Worm (Caenorhabditis elegans) whole organism, late embryonic: ENCODE results near the gene pgl-2.

Source experiments
- C08G9.2 ChIP-seq: sonication (generic microtip); optimal IDR thresholded peaks from 2 replicates; lab custom pipeline; 2016; ENCODE audit warnings: mild to moderate bottlenecking, missing genetic modification characterization, moderate library complexity, missing compliant biosample characterization
- C38D4.7 ChIP-seq: fragments of 200-800 bp; sonication (Bioruptor generic); optimal IDR thresholded peaks from 2 replicates; lab custom pipeline; 2018; ENCODE audit warnings: mild to moderate bottlenecking, missing genetic modification characterization, moderate library complexity, missing compliant biosample characterization
- K02D7.2 ChIP-seq: sonication (generic microtip); optimal IDR thresholded peaks from 2 replicates; lab custom pipeline; 2017; ENCODE audit warnings: mild to moderate bottlenecking, missing genetic modification characterization, missing compliant biosample characterization
- K09A11.1 ChIP-seq: sonication (generic microtip); optimal IDR thresholded peaks from 2 replicates; lab custom pipeline; 2017; ENCODE audit warnings: antibody characterized with exemption, mild to moderate bottlenecking, missing genetic modification characterization, missing compliant biosample characterization; ENCODE audit not compliant: insufficient read depth
- T23F11.4 ChIP-seq: fragments of 200-800 bp; sonication (Bioruptor generic); optimal IDR thresholded peaks from 2 replicates; lab custom pipeline; 2018; ENCODE audit warnings: mild to moderate bottlenecking, missing genetic modification characterization, missing compliant biosample characterization
- ama-1 ChIP-seq: fragments of 150-350 bp; optimal IDR thresholded peaks from 2 replicates; lab custom pipeline; 2014
- ceh-14 ChIP-seq: sonication (generic microtip); optimal IDR thresholded peaks from 2 replicates; lab custom pipeline; 2016; ENCODE audit warnings: missing genotype, missing genetic modification characterization, missing compliant biosample characterization
- ceh-18 ChIP-seq: sonication (generic microtip); optimal IDR thresholded peaks from 2 replicates; lab custom pipeline; 2016; ENCODE audit warnings: missing genetic modification characterization, missing compliant biosample characterization
- ceh-2 ChIP-seq: sonication (generic microtip); optimal IDR thresholded peaks from 2 replicates; lab custom pipeline; 2016; ENCODE audit warnings: missing genotype, missing genetic modification characterization, missing compliant biosample characterization
- ceh-22 ChIP-seq: sonication (generic microtip); optimal IDR thresholded peaks from 2 replicates; lab custom pipeline; 2017; ENCODE audit warnings: missing biosample characterization, missing genetic modification characterization
- ceh-24 ChIP-seq: sonication (generic microtip); optimal IDR thresholded peaks from 2 replicates; lab custom pipeline; 2016; ENCODE audit warnings: mild to moderate bottlenecking, missing genetic modification characterization, missing compliant biosample characterization
- ceh-30 ChIP-seq: fragments of 150-350 bp; optimal IDR thresholded peaks from 2 replicates; lab custom pipeline; 2014; ENCODE audit warnings: missing biosample characterization, missing genetic modification characterization
- ceh-34 ChIP-seq: sonication (generic microtip); optimal IDR thresholded peaks from 2 replicates; lab custom pipeline; 2016; ENCODE audit warnings: mild to moderate bottlenecking, missing genetic modification characterization, missing compliant biosample characterization
- ceh-45 ChIP-seq: fragments of 200-800 bp; sonication (Bioruptor generic); IDR thresholded peaks from 2 replicates; pipeline ENCODE4 v1.3.6; 2022; ENCODE audit warnings: missing genetic modification reagents, missing genetic modification characterization, missing compliant biosample characterization
- ceh-48 ChIP-seq: sonication (generic microtip); optimal IDR thresholded peaks from 2 replicates; lab custom pipeline; 2016; ENCODE audit warnings: missing genetic modification characterization, inconsistent platforms, missing compliant biosample characterization
- che-1 ChIP-seq: sonication (generic microtip); optimal IDR thresholded peaks from 2 replicates; lab custom pipeline; 2016; ENCODE audit warnings: mild to moderate bottlenecking, missing genetic modification characterization, missing compliant biosample characterization
- dve-1 ChIP-seq: sonication (generic microtip); optimal IDR thresholded peaks from 2 replicates; lab custom pipeline; 2017; ENCODE audit warnings: antibody characterized with exemption, mild to moderate bottlenecking, missing genetic modification characterization, missing compliant biosample characterization
- elt-2 ChIP-seq: sonication (generic microtip); optimal IDR thresholded peaks from 2 replicates; lab custom pipeline; 2016; ENCODE audit warnings: missing genetic modification reagents, missing genetic modification characterization, missing compliant biosample characterization
- elt-4 ChIP-seq: sonication (generic microtip); optimal IDR thresholded peaks from 2 replicates; lab custom pipeline; 2016; ENCODE audit warnings: missing genetic modification characterization, missing compliant biosample characterization
- eyg-1 ChIP-seq: sonication (generic microtip); optimal IDR thresholded peaks from 2 replicates; lab custom pipeline; 2016; ENCODE audit warnings: missing genotype, missing genetic modification characterization, missing compliant biosample characterization
- fkh-10 ChIP-seq: fragments of 150-350 bp; optimal IDR thresholded peaks from 2 replicates; lab custom pipeline; 2014; ENCODE audit warnings: missing biosample characterization, missing genetic modification reagents, missing genetic modification characterization
- gmeb-2 ChIP-seq: sonication (generic microtip); optimal IDR thresholded peaks from 2 replicates; lab custom pipeline; 2016; ENCODE audit warnings: missing genetic modification characterization, inconsistent platforms, missing compliant biosample characterization
- hlh-13 ChIP-seq: fragments of 200-800 bp; sonication (Bioruptor generic); optimal IDR thresholded peaks from 2 replicates; lab custom pipeline; 2018; ENCODE audit warnings: mild to moderate bottlenecking, missing genetic modification characterization, missing compliant biosample characterization
- hlh-30 ChIP-seq: sonication (generic microtip); optimal IDR thresholded peaks from 2 replicates; lab custom pipeline; 2017; ENCODE audit warnings: antibody characterized with exemption, missing genetic modification characterization, missing compliant biosample characterization; ENCODE audit not compliant: insufficient read depth
- hlh-8 ChIP-seq: sonication (generic microtip); optimal IDR thresholded peaks from 2 replicates; lab custom pipeline; 2016; ENCODE audit warnings: missing genotype, missing genetic modification characterization, missing compliant biosample characterization
- lin-11 ChIP-seq: fragments of 200-800 bp; sonication (Bioruptor generic); optimal IDR thresholded peaks from 2 replicates; lab custom pipeline; 2018; ENCODE audit warnings: mild to moderate bottlenecking, missing genetic modification characterization, missing compliant biosample characterization
- nfya-1 ChIP-seq: sonication (generic microtip); optimal IDR thresholded peaks from 2 replicates; lab custom pipeline; 2017; ENCODE audit warnings: missing genetic modification characterization, mild to moderate bottlenecking, missing compliant biosample characterization, antibody characterized with exemption, moderate library complexity
- npax-4 ChIP-seq: sonication (generic microtip); optimal IDR thresholded peaks from 2 replicates; lab custom pipeline; 2016; ENCODE audit warnings: missing genetic modification characterization, missing compliant biosample characterization
- pag-3 ChIP-seq: sonication (generic microtip); optimal IDR thresholded peaks from 2 replicates; lab custom pipeline; 2016; ENCODE audit warnings: missing compliant biosample characterization, missing genetic modification characterization, borderline replicate concordance
- pat-9 ChIP-seq: fragments of 200-800 bp; sonication (Bioruptor generic); optimal IDR thresholded peaks from 2 replicates; lab custom pipeline; 2018; ENCODE audit warnings: mild to moderate bottlenecking, missing genetic modification characterization, moderate library complexity, missing compliant biosample characterization
- pax-1 ChIP-seq: fragments of 150-350 bp; optimal IDR thresholded peaks from 2 replicates; lab custom pipeline; 2014; ENCODE audit warnings: missing biosample characterization, missing genetic modification characterization
- pqm-1 ChIP-seq: sonication (generic microtip); optimal IDR thresholded peaks from 2 replicates; lab custom pipeline; 2016; ENCODE audit warnings: missing genetic modification characterization, missing compliant biosample characterization
- pros-1 ChIP-seq: fragments of 150-350 bp; optimal IDR thresholded peaks from 2 replicates; lab custom pipeline; 2014; ENCODE audit warnings: missing biosample characterization, missing genetic modification reagents, missing genetic modification characterization
- ref-2 ChIP-seq: sonication (generic microtip); optimal IDR thresholded peaks from 2 replicates; lab custom pipeline; 2016; ENCODE audit warnings: missing genetic modification characterization, missing compliant biosample characterization
- rnt-1 ChIP-seq: sonication (generic microtip); optimal IDR thresholded peaks from 2 replicates; lab custom pipeline; 2016; ENCODE audit warnings: missing genetic modification characterization, missing compliant biosample characterization
- sdc-2 ChIP-seq: sonication (generic microtip); optimal IDR thresholded peaks from 2 replicates; lab custom pipeline; 2016; ENCODE audit warnings: missing genotype, missing genetic modification characterization, missing compliant biosample characterization
- sox-2 ChIP-seq: fragments of 200-800 bp; sonication (Bioruptor generic); IDR thresholded peaks from 2 replicates; pipeline ENCODE4 v1.3.6; 2022; ENCODE audit warnings: missing genetic modification reagents, missing genetic modification characterization, missing compliant biosample characterization
- syd-9 ChIP-seq: sonication (generic microtip); optimal IDR thresholded peaks from 2 replicates; lab custom pipeline; 2016; ENCODE audit warnings: mild to moderate bottlenecking, missing genetic modification characterization, moderate library complexity, missing compliant biosample characterization
- tbx-2 ChIP-seq: sonication (generic microtip); optimal IDR thresholded peaks from 2 replicates; lab custom pipeline; 2016; ENCODE audit warnings: missing genetic modification characterization, missing compliant biosample characterization
- unc-3 ChIP-seq, 2 experiments: fragments of 200-800 bp in 1 of 2; sonication (Bioruptor generic) in 1 of 2; sonication (generic microtip) in 1 of 2; conservative IDR thresholded peaks in 1 of 2; optimal IDR thresholded peaks in 1 of 2; 2 replicates each; pipeline versions ENCODE4 v1.3.6 to Lab custom; 2016 to 2022; ENCODE audit warnings: missing compliant biosample characterization in 2 of 2, missing genetic modification characterization in 2 of 2, missing genetic modification reagents in 1 of 2
- unc-55 ChIP-seq: sonication (generic microtip); optimal IDR thresholded peaks from 2 replicates; lab custom pipeline; 2017; ENCODE audit warnings: missing biosample characterization, missing genetic modification reagents, missing genetic modification characterization
- ztf-16 ChIP-seq: sonication (generic microtip); optimal IDR thresholded peaks from 2 replicates; lab custom pipeline; 2017; ENCODE audit warnings: missing genetic modification characterization, missing compliant biosample characterization

pgl-2 gene

DNA sequence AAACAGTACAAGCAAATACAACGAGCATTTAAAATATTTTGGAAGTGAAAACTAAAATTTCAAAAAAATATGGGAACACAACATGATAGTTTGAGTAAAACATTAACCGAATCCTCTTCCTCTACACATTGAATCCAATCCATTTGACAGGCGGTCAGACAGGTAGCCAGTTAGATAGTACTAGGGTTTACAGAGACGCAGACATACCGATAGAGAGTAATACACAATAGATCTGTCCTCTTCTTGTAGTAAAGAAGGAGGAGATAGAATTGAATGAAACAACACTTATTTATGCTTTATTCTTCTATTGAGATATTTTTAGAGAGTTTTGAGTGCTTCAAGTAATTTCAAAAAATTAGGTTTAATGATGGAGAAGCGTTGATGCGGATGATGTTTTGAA is 6.5 kb downstream of the pgl-2 start:
- no peak for TF ChIP-seq pat-9 (tag; lab: Kevin White, UChicago)
- TF ChIP-seq elt-4 (tag; lab: Kevin White, UChicago): no peak
- TF ChIP-seq syd-9 (tag; lab: Kevin White, UChicago): no peak
- TF ChIP-seq sox-2 (GFP tag; lab: Robert Waterston, UW): no peak
- TF ChIP-seq eyg-1: no peak
- TF ChIP-seq unc-55 (GFP tag; lab: Kevin White, UChicago): peak; percentile 11
- TF ChIP-seq hlh-13 (GFP tag; lab: Kevin White, UChicago): no peak
- no peak for TF ChIP-seq gmeb-2 (tag; lab: Kevin White, UChicago)
- no peak for TF ChIP-seq ztf-16 (tag; lab: Kevin White, UChicago)

DNA sequence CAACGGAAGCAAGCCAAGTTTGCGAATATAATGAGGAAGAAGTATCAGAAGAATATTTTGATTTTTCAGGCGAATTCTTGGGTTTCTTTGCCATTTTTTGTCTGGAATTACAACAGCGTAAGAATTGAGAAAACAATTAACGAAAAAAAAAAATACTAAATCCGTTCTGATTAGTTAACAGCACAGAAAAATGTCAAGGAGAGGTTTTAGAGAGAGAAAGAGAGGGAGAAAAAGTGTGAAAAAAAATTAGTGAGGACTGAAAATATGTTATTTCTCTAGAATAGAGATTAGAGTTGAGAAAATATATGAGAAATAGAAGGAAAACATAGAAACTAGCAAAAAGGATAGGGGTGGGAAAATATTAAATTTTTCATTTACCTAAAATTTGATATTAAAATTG is 7.9 kb downstream of the pgl-2 start, which contains the start of gene dpy-19:
dpy-19 (minus strand) TSS at position 101 of the 400 bp plus-strand sequence.
- TF ChIP-seq ama-1 (lab: Kevin White, UChicago) (no peak), lin-11 (tag; lab: Kevin White, UChicago) (no peak), fkh-10 (GFP tag; lab: Kevin White, UChicago) (no peak), ref-2 (tag; lab: Kevin White, UChicago) (no peak), ceh-22 (no peak), sox-2 (GFP tag; lab: Robert Waterston, UW) (no peak), T23F11.4 (GFP tag; lab: Kevin White, UChicago) (no peak), ceh-24 (no peak), ceh-30 (no peak), hlh-8 (no peak), K09A11.1 (no peak), tbx-2 (tag; lab: Kevin White, UChicago) (no peak), dve-1 (no peak)

DNA sequence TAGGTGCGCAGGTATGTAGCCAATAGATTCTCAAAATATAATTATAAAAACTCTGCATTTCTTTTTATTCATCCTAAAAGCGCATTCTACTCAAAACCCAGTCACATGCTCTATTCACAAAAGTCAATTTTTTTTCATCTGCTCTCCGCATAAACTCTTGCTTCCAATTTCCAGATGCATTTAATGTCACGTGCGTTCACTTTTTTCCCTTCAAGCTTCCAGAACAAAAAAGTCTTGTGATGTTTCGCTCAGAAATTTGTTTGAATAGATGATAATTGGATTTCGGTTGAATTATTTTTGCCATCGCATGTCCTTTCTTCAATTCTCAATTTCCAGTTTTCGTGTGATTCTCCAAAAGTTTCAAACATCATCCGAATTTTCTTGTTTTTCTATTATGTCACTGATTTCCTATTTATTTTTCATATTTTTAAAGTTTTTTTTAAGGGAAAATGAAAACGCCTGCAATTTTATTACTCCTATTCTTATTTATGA is 10.3 kb downstream of the pgl-2 start, which contains the start of gene F22B7.1:
F22B7.1 (plus strand) TSS at position 442 of the 492 bp plus-strand sequence.
- TF ChIP-seq elt-4 (tag; lab: Kevin White, UChicago) (no peak), unc-3 (GFP tag; conservative IDR thresholded peaks at IDR 0.05; lab: Robert Waterston, UW) (no peak), unc-3 (tag; optimal IDR thresholded peaks at IDR 0.05; lab: Kevin White, UChicago) (no peak), hlh-30 (tag; lab: Kevin White, UChicago) (peak; percentile 21), che-1 (tag; lab: Kevin White, UChicago) (no peak), pax-1 (tag; lab: Kevin White, UChicago) (no peak), C38D4.7 (no peak)
- TF ChIP-seq, all 69 proteins: peak for 1

DNA sequence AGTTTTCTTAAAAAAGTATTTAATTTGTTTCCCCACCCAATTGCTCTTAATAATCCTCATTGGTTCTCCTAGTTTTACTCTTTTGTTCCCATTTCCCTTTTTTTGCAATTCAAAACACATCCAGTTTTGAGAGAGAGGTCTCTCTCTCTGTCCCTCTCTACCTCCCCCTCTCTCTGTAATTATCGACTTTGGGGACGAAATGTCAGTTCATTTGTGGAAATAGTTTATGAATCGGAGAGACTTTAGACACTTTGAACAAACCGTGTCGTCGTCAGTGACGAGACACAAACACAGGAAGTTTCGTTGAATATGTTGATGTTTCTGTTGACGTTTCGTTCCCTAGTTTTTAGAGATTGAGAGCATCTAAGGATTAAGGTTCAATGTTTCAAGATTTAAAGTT is 12.1 kb downstream of the pgl-2 start:
- TF ChIP-seq che-1 (tag; lab: Kevin White, UChicago) (no peak), pax-1 (tag; lab: Kevin White, UChicago) (no peak), tbx-2 (tag; lab: Kevin White, UChicago) (no peak), pros-1 (tag; lab: Kevin White, UChicago) (peak; percentile 49), hlh-13 (GFP tag; lab: Kevin White, UChicago) (no peak)
- TF ChIP-seq, all 69 proteins: peak for 1

DNA sequence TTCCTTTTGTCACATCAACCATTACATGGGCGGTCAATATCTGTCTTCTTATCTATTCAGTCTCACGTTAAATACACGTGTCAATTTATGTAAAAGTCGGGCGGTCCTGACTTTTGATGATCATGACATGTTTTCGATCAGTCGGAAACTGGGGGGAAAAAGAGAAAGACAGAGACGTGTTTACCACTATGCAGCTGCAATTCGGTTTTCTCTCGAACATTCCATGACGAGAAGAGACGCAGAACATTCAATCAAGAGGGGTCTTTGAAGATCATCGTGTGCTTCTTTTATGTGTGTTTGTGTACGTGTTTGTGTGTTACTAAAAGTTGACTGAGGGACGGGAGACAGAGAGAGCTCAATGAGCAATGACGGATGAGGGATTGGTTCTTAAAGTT is 16.9 kb downstream of the pgl-2 start:
- TF ChIP-seq pag-3 (no peak), rnt-1 (tag; lab: Kevin White, UChicago) (peak; percentile 71), ceh-48 (tag; lab: Kevin White, UChicago) (no peak), T23F11.4 (GFP tag; lab: Kevin White, UChicago) (peak; percentile 42), ceh-34 (tag; lab: Kevin White, UChicago) (no peak), elt-2 (tag; lab: Kevin White, UChicago) (peak; percentile 69), sdc-2 (no peak), K09A11.1 (peak; percentile 20), tbx-2 (tag; lab: Kevin White, UChicago) (peak; percentile 78), ceh-18 (peak; percentile 96), ceh-45 (GFP tag; lab: Robert Waterston, UW) (no peak), ceh-2 (tag; lab: Kevin White, UChicago) (no peak), K02D7.2 (tag; lab: Kevin White, UChicago) (no peak), ref-2 (tag; lab: Kevin White, UChicago) (no peak), pqm-1 (peak; percentile 80), hlh-30 (tag; lab: Kevin White, UChicago) (peak; percentile 33), hlh-8 (peak; percentile 33), nfya-1 (tag; lab: Kevin White, UChicago) (peak; percentile 58), npax-4 (tag; lab: Kevin White, UChicago) (no peak), elt-4 (tag; lab: Kevin White, UChicago) (no peak), C08G9.2 (tag; lab: Kevin White, UChicago) (no peak), ceh-14 (tag; lab: Kevin White, UChicago) (no peak), unc-55 (GFP tag; lab: Kevin White, UChicago) (peak; percentile 94)
